Fruit fly (Drosophila melanogaster) whole organism: Measurements from ENCODE around the gene CG9799.

ENCODE experiments used
- CG8478 ChIP-seq: fragments of >200 bp; optimal IDR thresholded peaks from 2 replicates; lab custom pipeline; 2018; ENCODE audit warnings: inconsistent platforms
- EcR ChIP-seq, 2 experiments: fragments of >200 bp; optimal IDR thresholded peaks; 2 replicates each; lab custom pipeline; 2017; ENCODE audit warnings: missing biosample characterization in 2 of 2, missing genetic modification characterization in 2 of 2, missing genetic modification reagents in 2 of 2
- pan ChIP-seq: fragments of >200 bp; optimal IDR thresholded peaks from 2 replicates; lab custom pipeline; 2017
- psq ChIP-seq: fragments of >200 bp; optimal IDR thresholded peaks from 2 replicates; lab custom pipeline; 2017
- usp ChIP-seq: fragments of >200 bp; optimal IDR thresholded peaks from 2 replicates; lab custom pipeline; 2017; ENCODE audit warnings: missing biosample characterization, missing genetic modification characterization, mixed read lengths

dm6 chr3R:13435836-13436235 lies 47.3 kb upstream of the CG9799 start:
- TF ChIP-seq psq (lab: Kevin White, UChicago) (no peak), CG8478 (lab: Kevin White, UChicago) (no peak), pan (no peak), usp (GFP tag; lab: Kevin White, UChicago) (no peak), EcR (GFP tag; optimal IDR thresholded peaks at IDR 0.05; lab: Kevin White, UChicago) (no peak)
